Worm (Caenorhabditis elegans): ENCODE data around the gene R148.7.

- TF ChIP-seq lin-39 (tag; optimal IDR thresholded peaks at IDR 0.05): no peak
- TF ChIP-seq egl-27 (tag; optimal IDR thresholded peaks at IDR 0.05): no peak
- TF ChIP-seq aly-2 (tag; optimal IDR thresholded peaks at IDR 0.05): no peak
- TF ChIP-seq nhr-11 (tag; optimal IDR thresholded peaks at IDR 0.05): no peak
Observed at ce11 chrIII:3165309-3165708, 32.9 kb downstream of the R148.7 start, which contains the start of gene R148.5.

All from whole organism, L3 larva.